Worm (Caenorhabditis elegans) whole organism, mixed stage, embryonic: Measurements from ENCODE around the gene T24C4.5.

Experiments used
- ces-1 ChIP-seq: fragments of 150-350 bp; optimal IDR thresholded peaks from 2 replicates; lab custom pipeline; 2014; ENCODE audit warnings: missing biosample characterization, missing genetic modification reagents, missing genetic modification characterization
- drap-1 ChIP-seq: fragments of 200-800 bp; sonication (Bioruptor generic); optimal IDR thresholded peaks from 3 replicates; lab custom pipeline; 2018; ENCODE audit warnings: mild to moderate bottlenecking, missing genetic modification characterization, missing compliant biosample characterization
- lin-13 ChIP-seq: fragments of 150-350 bp; optimal IDR thresholded peaks from 2 replicates; lab custom pipeline; 2014; ENCODE audit warnings: missing biosample characterization, missing genetic modification characterization
- lsy-2 ChIP-seq: fragments of 150-350 bp; optimal IDR thresholded peaks from 2 replicates; lab custom pipeline; 2014; ENCODE audit warnings: missing biosample characterization, missing genetic modification characterization
- mab-5 ChIP-seq: fragments of 150-350 bp; optimal IDR thresholded peaks from 2 replicates; lab custom pipeline; 2014; ENCODE audit warnings: missing biosample characterization, missing genetic modification characterization
- nhr-237 ChIP-seq: fragments of 150-350 bp; optimal IDR thresholded peaks from 2 replicates; lab custom pipeline; 2014; ENCODE audit warnings: missing biosample characterization, missing genetic modification characterization
- nhr-28 ChIP-seq: fragments of 150-350 bp; optimal IDR thresholded peaks from 2 replicates; lab custom pipeline; 2014; ENCODE audit warnings: missing biosample characterization, missing genetic modification characterization
- pha-4 ChIP-seq: fragments of 150-350 bp; optimal IDR thresholded peaks from 2 replicates; lab custom pipeline; 2018; ENCODE audit warnings: missing biosample characterization, missing genetic modification reagents, missing genetic modification characterization
- sptf-1 ChIP-seq: sonication (generic microtip); optimal IDR thresholded peaks from 2 replicates; lab custom pipeline; 2017; ENCODE audit warnings: mild to moderate bottlenecking, missing genetic modification characterization, moderate library complexity, missing compliant biosample characterization
- unc-39 ChIP-seq: fragments of 150-350 bp; optimal IDR thresholded peaks from 2 replicates; lab custom pipeline; 2014; ENCODE audit warnings: missing biosample characterization, missing genetic modification characterization

ce11 chrIII:879634-880033, at the start of gene T24C4.5, which contains the start of gene ucr-2.3:
- TF ChIP-seq nhr-28 (tag; lab: Kevin White, UChicago), result no peak
- no peak for TF ChIP-seq lin-13 (tag; lab: Kevin White, UChicago)
- no peak for TF ChIP-seq pha-4 (tag; lab: Kevin White, UChicago)
- TF ChIP-seq sptf-1 (tag; lab: Kevin White, UChicago), result no peak
- no peak for TF ChIP-seq ces-1 (GFP tag; lab: Kevin White, UChicago)
- no peak for TF ChIP-seq unc-39
- no peak for TF ChIP-seq drap-1
- no peak for TF ChIP-seq nhr-237
- no peak for TF ChIP-seq lsy-2 (tag; lab: Kevin White, UChicago)
- no peak for TF ChIP-seq mab-5
